Fruit fly (Drosophila melanogaster): Measurements from ENCODE around the gene Acer.

Gene Acer

DNA sequence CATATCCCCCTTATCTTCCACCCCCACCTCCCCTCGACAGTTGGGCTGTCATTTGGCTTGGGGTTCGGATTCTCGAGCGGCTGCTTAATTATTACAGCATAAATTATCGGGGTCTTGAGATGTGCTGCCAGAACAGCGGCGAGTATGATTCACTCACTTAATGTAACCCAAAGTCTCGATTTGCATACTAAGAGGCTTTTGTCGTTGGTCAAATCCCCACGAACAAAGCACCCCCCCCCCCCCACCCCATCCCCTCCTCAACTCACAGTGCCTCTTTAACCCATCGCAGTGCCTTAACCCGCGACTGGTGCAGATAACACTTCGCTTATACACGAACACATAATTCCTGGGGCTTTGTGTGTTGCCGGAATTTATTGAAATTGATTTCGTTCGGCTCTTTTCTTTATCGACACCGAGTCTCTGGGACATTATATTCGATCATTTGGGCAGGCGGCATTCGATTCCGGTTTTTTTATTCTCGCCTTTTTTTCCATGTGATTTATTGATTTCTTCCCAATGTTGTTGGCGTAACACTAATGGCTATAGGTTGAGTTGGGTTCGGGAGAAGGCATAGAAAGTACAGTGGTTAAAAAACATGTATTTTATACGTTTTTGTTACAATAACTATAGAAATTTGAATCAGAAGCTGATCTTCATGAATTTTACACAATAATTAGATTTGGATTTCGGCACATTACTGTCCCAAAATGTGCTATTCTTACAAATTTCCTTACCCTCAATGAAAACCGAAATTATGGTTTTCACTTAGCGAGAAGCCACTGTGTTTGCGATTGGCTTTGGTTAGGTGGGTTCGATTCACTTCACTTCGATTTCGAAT, 32.3 kb downstream of the Acer start (continued):
- TF ChIP-seq CG14710 (tag; optimal IDR thresholded peaks at IDR 0.05) (peak; percentile 41), CG11695 (GFP tag; IDR thresholded peaks at IDR 0.05) (peak; percentile 47; the same call in 1 of the 3 replicates), Deaf1 (tag; optimal IDR thresholded peaks at IDR 0.05) (peak; percentile 71), HmgZ (tag; optimal IDR thresholded peaks at IDR 0.05) (no peak), nom (GFP tag; optimal IDR thresholded peaks at IDR 0.05) (no peak), az2 (GFP tag; optimal IDR thresholded peaks at IDR 0.05) (peak; percentile 72), CG12071 (GFP tag; optimal IDR thresholded peaks at IDR 0.05) (no peak), CG11723 (GFP tag; optimal IDR thresholded peaks at IDR 0.05) (peak; percentile 6), Antp (GFP tag; optimal IDR thresholded peaks at IDR 0.05) (peak; percentile 27), lola (GFP tag; optimal IDR thresholded peaks at IDR 0.05) (peak in 1 of 3 experiments; percentile 64), CG6175 (GFP tag; IDR thresholded peaks at IDR 0.05) (no peak), hbn (GFP tag; IDR thresholded peaks at IDR 0.05; ENCODE audit: partially characterized antibody) (no peak), CG34224 (GFP tag; IDR thresholded peaks at IDR 0.05; ENCODE audit: partially characterized antibody) (no peak), Scr (GFP tag; IDR thresholded peaks at IDR 0.05; ENCODE audit: partially characterized antibody) (no peak), Dbx (GFP tag; IDR thresholded peaks at IDR 0.05) (no peak), Ada2b (GFP tag; IDR thresholded peaks at IDR 0.05) (no peak), Hey (tag; optimal IDR thresholded peaks at IDR 0.05) (peak; percentile 23), wor (GFP tag; IDR thresholded peaks at IDR 0.05) (no peak), cg (GFP tag; optimal IDR thresholded peaks at IDR 0.05) (no peak), Fer3 (tag; optimal IDR thresholded peaks at IDR 0.05) (peak; percentile 21), CG1603 (tag; optimal IDR thresholded peaks at IDR 0.05) (peak; percentile 51), jigr1 (GFP tag; IDR thresholded peaks at IDR 0.05) (no peak)

DNA sequence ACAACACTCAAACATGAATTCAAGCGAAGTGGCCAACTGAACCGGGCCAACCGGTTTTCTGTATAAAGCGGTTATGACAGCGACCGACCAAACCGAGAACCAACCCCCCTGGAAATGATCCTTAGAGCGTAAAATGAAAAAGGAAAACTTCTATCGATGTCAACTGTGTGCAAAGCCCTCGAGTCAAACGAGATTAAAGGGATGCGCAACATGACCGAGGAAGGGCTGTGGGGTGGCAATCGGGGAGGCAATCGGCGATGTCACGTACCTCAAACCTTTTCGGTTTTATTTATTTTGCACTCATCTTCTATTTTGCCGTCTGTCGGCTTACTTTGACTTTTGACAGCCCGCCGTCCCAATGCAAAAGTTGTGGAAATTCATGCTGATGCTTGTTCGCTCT, 34.5 kb downstream of the Acer start:
- TF ChIP-seq kni (GFP tag; optimal IDR thresholded peaks at IDR 0.05) (peak; percentile 27), pros (GFP tag; optimal IDR thresholded peaks at IDR 0.05) (peak; percentile 94), tll (GFP tag; optimal IDR thresholded peaks at IDR 0.05) (peak in 1 of 2 experiments; percentile 45), oc (tag; optimal IDR thresholded peaks at IDR 0.05) (peak; percentile 70), CG14050 (GFP tag; IDR thresholded peaks at IDR 0.05) (no peak), CG15479 (GFP tag; optimal IDR thresholded peaks at IDR 0.05) (no peak), Med (GFP tag) (no peak), gsb (GFP tag; IDR thresholded peaks at IDR 0.05) (no peak), exex (tag; optimal IDR thresholded peaks at IDR 0.05) (no peak), Hey (tag; optimal IDR thresholded peaks at IDR 0.05) (peak; percentile 35)

DNA sequence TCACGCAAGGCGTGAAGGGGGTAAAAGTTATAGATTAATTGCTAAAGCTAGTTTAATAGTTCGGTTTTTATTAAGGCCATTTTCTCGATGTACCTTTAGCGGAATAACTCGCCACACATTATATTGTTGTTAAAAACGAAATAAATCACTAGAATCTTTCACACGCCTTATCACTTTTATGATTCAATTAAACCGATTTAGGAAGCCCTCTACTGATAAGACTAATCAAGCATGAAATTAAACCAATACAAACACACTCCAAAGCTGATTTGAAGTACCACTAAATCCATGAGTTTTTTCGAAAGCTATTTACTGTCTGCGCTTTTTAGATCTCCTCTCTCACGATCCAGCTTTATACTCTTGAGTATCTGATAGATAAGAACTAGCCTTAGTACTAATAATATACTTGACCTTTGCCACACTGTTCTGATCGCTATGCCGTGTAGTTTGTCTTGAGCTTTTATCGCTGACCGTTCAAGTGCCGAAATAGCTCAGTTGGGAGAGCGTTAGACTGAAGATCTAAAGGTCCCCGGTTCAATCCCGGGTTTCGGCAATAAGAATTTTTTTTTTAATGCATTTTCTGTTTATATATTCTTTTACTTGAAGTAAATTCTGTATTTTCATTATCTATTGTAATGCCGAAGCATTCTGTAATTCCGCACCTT, 48.8 kb downstream of the Acer start:
- TF ChIP-seq CG11696 (GFP tag; IDR thresholded peaks at IDR 0.05) (no peak), B-H2 (GFP tag; optimal IDR thresholded peaks at IDR 0.05) (peak; percentile 39), hb (GFP tag; IDR thresholded peaks at IDR 0.05; ENCODE audit: partially characterized antibody) (no peak), CG13296 (GFP tag; optimal IDR thresholded peaks at IDR 0.05) (peak; percentile 10), CG18599 (GFP tag; optimal IDR thresholded peaks at IDR 0.05) (peak; percentile 18), Opbp (GFP tag; IDR thresholded peaks at IDR 0.05; ENCODE audit: partially characterized antibody) (peak; percentile 39; the same call in 1 of the 3 replicates), Antp (GFP tag; optimal IDR thresholded peaks at IDR 0.05) (no peak), HLH4C (GFP tag; IDR thresholded peaks at IDR 0.05; ENCODE audit: partially characterized antibody) (peak; percentile 46; the same call in 1 of the 3 replicates), Vsx1 (GFP tag; optimal IDR thresholded peaks at IDR 0.05) (peak; percentile 92), CG12744 (GFP tag; optimal IDR thresholded peaks at IDR 0.05) (no peak), CG10654 (GFP tag; optimal IDR thresholded peaks at IDR 0.05) (no peak), CG8765 (GFP tag; IDR thresholded peaks at IDR 0.05) (no peak), CG7928 (GFP tag; optimal IDR thresholded peaks at IDR 0.05) (no peak), lbe (GFP tag; optimal IDR thresholded peaks at IDR 0.05) (no peak), ro (GFP tag; IDR thresholded peaks at IDR 0.05) (no peak)
